Fruit fly (Drosophila melanogaster) whole organism, pupa: ENCODE results near the gene Cp7Fb.

ENCODE experiments used
- CG32121 ChIP-seq: fragments of 200-800 bp; sonication (Bioruptor generic); IDR thresholded peaks from 2 replicates; pipeline ENCODE4 v1.3.6; 2022; ENCODE audit warnings: missing biosample characterization, missing genetic modification characterization
- D1 ChIP-seq: fragments of 200-800 bp; sonication (Bioruptor generic); optimal IDR thresholded peaks from 2 replicates; lab custom pipeline; 2018; ENCODE audit warnings: missing biosample characterization, mild to moderate bottlenecking, missing genetic modification characterization, moderate library complexity
- EcR ChIP-seq: fragments of 200-800 bp; sonication (Bioruptor generic); optimal IDR thresholded peaks from 3 replicates; lab custom pipeline; 2019; ENCODE audit warnings: missing biosample characterization, missing genetic modification characterization, mild to moderate bottlenecking, moderate library complexity, missing genetic modification reagents
- Ets98B ChIP-seq: fragments of 200-800 bp; sonication (Bioruptor generic); IDR thresholded peaks from 2 replicates; pipeline ENCODE4 v1.3.6; 2022; ENCODE audit warnings: missing biosample characterization, missing genetic modification characterization

DNA sequence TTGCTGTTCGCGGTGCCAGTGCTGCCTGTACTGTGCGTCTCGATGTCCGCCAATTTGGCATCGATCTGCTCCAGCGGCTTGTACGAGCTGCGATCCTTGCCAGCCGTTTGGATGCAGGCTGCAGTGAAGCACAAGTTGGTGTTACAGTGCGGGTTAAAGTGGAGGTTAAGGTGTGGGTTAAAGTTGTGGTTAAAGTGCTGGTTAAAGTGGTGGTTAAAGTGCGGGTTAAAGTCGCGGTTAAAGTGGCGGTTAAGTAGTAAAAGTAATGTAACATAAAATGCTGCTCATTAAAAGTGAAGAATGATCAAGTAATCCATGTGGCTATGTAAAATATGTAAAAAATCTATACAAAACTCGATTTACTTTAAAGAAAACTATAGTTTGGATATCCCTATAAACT is 21.5 kb upstream of the Cp7Fb start:
- TF ChIP-seq D1 (tag; lab: Kevin White, UChicago) = no peak
- TF ChIP-seq Ets98B (GFP tag; lab: Robert Waterston, UW) = no peak
- TF ChIP-seq CG32121 (GFP tag; lab: Robert Waterston, UW) = no peak
- no peak for TF ChIP-seq EcR
